Worm (Caenorhabditis elegans) whole organism, midembryonic: ENCODE measurements around the gene Y46G5A.14.

ENCODE experiments used
- T22C8.4 ChIP-seq: fragments of 200-800 bp; sonication (Bioruptor generic); IDR thresholded peaks from 2 replicates; pipeline ENCODE4 v1.3.6; 2022; ENCODE audit warnings: missing genetic modification characterization, missing compliant biosample characterization
- cog-1 ChIP-seq: sonication (generic microtip); optimal IDR thresholded peaks from 2 replicates; lab custom pipeline; 2016; ENCODE audit warnings: missing genetic modification characterization, missing compliant biosample characterization
- flt-1 ChIP-seq: fragments of 200-800 bp; sonication (Bioruptor generic); IDR thresholded peaks from 2 replicates; pipeline ENCODE4 v1.3.6; 2022; ENCODE audit warnings: missing genetic modification characterization, missing compliant biosample characterization
- klf-2 ChIP-seq: fragments of 200-800 bp; sonication (Bioruptor generic); conservative IDR thresholded peaks from 2 replicates; pipeline ENCODE4 v1.3.6; 2022; ENCODE audit warnings: missing genetic modification reagents, missing genetic modification characterization, missing compliant biosample characterization
- med-1 ChIP-seq: sonication (generic microtip); optimal IDR thresholded peaks from 2 replicates; lab custom pipeline; 2017; ENCODE audit warnings: missing genetic modification characterization, mild to moderate bottlenecking, missing compliant biosample characterization, antibody characterized with exemption, missing genetic modification reagents; ENCODE audit not compliant: insufficient read depth
- ref-1 ChIP-seq: fragments of 200-800 bp; sonication (Bioruptor generic); conservative IDR thresholded peaks from 2 replicates; pipeline ENCODE4 v1.3.6; 2022; ENCODE audit warnings: missing genetic modification reagents, missing genetic modification characterization, missing compliant biosample characterization
- tab-1 ChIP-seq: fragments of 200-800 bp; sonication (Bioruptor generic); IDR thresholded peaks from 2 replicates; pipeline ENCODE4 v1.3.6; 2022; ENCODE audit warnings: missing genetic modification characterization, missing compliant biosample characterization
- ztf-23 ChIP-seq: fragments of 200-800 bp; sonication (Bioruptor generic); IDR thresholded peaks from 2 replicates; pipeline ENCODE4 v1.3.6; 2022; ENCODE audit warnings: missing genetic modification reagents, missing genetic modification characterization, missing compliant biosample characterization
- ztf-29 ChIP-seq: fragments of 200-800 bp; sonication (Bioruptor generic); IDR thresholded peaks from 2 replicates; pipeline ENCODE4 v1.3.6; 2022; ENCODE audit warnings: missing genetic modification reagents, missing genetic modification characterization, missing compliant biosample characterization

Gene Y46G5A.14

DNA sequence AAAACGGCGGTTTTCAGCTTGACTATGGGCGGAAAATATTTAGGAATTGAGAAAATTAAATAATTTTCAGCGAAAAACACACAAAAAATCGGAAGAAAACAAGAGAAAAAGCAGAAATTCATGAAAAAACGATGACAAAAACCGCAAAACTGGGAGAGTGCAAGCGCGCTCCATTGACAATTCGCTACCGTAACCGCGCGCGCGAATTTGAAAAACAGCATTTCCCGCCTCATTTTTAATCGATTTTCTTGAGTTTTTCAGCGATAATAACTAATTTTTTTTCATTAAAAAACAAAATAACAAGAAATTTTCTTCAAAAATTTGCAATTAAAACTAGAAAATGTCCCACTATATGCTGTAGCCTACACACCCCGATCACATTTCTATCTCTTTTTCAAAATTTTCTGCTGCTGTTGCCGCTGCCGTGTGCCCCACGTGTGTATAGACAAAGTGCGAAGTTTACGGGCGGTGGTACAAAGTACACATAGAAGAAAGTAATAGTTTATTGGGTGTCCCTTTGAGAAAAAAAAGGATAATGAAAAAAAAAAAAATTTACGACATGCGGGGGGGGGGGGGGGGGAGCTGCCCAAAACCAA lies 25.5 kb downstream of the Y46G5A.14 start:
- TF ChIP-seq ref-1 (GFP tag; lab: Robert Waterston, UW) (no peak), ztf-29 (no peak)

DNA sequence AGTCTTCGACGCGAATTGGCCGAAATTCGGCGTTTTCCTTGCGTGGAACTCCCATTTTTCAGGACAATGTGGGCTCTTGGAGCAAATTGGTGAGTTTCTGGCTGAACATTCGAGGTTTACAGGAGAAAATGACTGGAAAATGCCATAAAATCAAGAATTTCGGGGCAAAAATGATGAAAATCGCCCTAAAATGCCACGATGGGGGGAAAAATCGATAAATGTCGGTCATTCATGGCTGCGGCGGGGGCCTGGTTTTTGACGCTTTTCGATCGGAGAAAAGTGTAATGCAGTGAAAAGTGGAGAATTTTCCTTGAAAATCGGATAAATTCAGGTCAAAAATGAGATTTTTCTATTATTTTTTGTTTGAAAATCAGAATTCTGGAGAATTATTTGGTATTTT lies 30.7 kb downstream of the Y46G5A.14 start, which contains the start of the genes Y46G5A.18 and Y46G5A.47:
Gene Y46G5A.18 (minus strand): TSS at position 101 of the 400 bp plus-strand sequence.
Gene Y46G5A.47 (minus strand): TSS at position 146 of the 400 bp plus-strand sequence.
- peak; percentile 47; the same call in 1 of the 2 replicates for TF ChIP-seq T22C8.4 (GFP tag; lab: Robert Waterston, UW)
- no peak for TF ChIP-seq tab-1 (GFP tag; lab: Robert Waterston, UW)
- TF ChIP-seq ref-1 (GFP tag; lab: Robert Waterston, UW): no peak
- TF ChIP-seq ztf-29: no peak
- no peak for TF ChIP-seq med-1 (GFP tag; lab: Kevin White, UChicago)
- no peak for TF ChIP-seq ztf-23 (GFP tag; lab: Robert Waterston, UW)

DNA sequence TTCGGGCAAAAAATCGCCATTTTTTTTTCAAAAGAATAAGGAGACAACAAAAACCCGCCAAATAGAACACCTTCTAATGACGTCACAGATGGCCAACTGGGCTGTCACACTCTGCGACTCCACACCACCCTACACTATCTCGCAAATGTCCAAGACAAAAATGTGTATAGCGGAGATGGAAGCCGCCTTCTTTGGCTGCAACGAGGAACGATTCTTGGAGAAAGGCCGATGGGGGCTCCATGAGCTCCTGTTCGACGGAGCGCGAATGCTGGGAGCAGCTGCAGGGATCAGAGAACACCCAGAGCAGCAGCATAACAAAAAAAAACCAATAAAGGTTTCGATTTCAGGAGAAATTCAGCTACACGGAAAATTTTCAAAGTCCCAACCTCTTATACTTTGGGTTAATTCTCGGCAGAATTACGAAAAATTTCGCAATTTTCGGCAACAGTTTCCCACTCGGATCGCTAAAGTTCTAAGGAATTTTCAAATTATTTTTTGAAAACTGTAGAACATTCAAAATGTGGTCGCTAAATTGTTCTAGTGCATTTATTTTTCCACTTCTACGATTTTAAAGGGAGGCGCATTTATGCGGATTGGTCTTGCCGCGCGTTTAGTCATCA lies 31.4 kb downstream of the Y46G5A.14 start:
- no peak for TF ChIP-seq med-1 (GFP tag; lab: Kevin White, UChicago)
- no peak for TF ChIP-seq ztf-29
- no peak for TF ChIP-seq tab-1 (GFP tag; lab: Robert Waterston, UW)
- no peak for TF ChIP-seq T22C8.4 (GFP tag; lab: Robert Waterston, UW)
- no peak for TF ChIP-seq cog-1 (tag; lab: Kevin White, UChicago)
- TF ChIP-seq klf-2: no peak
- TF ChIP-seq flt-1: no peak
- no peak for TF ChIP-seq ztf-23 (GFP tag; lab: Robert Waterston, UW)
- TF ChIP-seq ref-1 (GFP tag; lab: Robert Waterston, UW): no peak

DNA sequence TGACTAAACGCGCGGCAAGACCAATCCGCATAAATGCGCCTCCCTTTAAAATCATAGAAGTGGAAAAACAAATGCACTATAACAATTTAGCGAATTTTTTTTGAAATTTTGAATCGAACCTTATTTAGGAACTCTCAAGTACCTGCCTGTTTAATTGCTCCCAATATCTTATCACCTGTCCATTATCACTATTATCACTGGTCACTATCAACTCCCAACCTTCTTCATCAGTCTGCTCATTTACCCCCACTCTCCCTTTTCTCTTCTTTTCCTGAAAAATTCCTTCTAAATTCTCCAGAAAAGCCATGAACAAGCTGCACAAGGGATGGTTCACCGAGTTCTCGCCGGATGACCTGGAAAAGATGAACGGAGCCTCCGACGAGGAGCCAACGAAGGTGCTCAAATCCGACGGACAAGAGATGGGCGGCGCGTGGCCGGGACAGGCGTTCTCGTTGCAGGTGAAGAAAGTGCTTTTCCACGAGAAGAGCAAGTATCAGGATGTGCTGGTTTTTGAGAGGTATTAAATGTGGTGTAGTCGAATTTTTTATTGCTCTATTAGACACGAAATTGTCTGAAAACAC lies 32.2 kb downstream of the Y46G5A.14 start, which contains the start of gene spds-1:
Gene spds-1 (plus strand): TSS at position 298 of the 581 bp plus-strand sequence.
- TF ChIP-seq ref-1 (GFP tag; lab: Robert Waterston, UW): no peak
- no peak for TF ChIP-seq med-1 (GFP tag; lab: Kevin White, UChicago)
- TF ChIP-seq ztf-29: no peak
- no peak for TF ChIP-seq tab-1 (GFP tag; lab: Robert Waterston, UW)
- no peak for TF ChIP-seq flt-1
- no peak for TF ChIP-seq ztf-23 (GFP tag; lab: Robert Waterston, UW)
- TF ChIP-seq cog-1 (tag; lab: Kevin White, UChicago): no peak
- no peak for TF ChIP-seq klf-2
- TF ChIP-seq T22C8.4 (GFP tag; lab: Robert Waterston, UW): no peak

DNA sequence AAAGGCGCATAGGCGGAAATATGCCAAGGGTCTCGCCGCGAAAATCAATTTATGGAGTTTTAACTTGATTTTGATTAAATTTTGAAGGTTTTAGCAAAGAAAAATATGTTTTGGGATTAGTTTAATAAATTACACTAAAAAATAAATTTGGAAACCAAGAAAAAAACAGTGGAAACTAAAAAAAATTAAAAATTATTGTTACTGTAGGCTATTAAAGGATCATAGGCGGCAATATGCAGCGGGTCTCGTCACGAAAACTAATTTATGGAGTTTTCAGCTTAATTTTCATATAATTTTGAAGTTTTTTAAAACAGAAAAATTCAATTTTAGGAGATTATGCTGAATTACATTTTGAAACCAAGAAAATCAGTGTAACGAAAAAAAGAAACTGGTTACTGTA lies 34.2 kb downstream of the Y46G5A.14 start:
- TF ChIP-seq tab-1 (GFP tag; lab: Robert Waterston, UW) (no peak), ref-1 (GFP tag; lab: Robert Waterston, UW) (no peak), ztf-29 (no peak), T22C8.4 (GFP tag; lab: Robert Waterston, UW) (no peak), flt-1 (no peak), med-1 (GFP tag; lab: Kevin White, UChicago) (no peak), ztf-23 (GFP tag; lab: Robert Waterston, UW) (no peak), klf-2 (no peak), cog-1 (tag; lab: Kevin White, UChicago) (no peak)

DNA sequence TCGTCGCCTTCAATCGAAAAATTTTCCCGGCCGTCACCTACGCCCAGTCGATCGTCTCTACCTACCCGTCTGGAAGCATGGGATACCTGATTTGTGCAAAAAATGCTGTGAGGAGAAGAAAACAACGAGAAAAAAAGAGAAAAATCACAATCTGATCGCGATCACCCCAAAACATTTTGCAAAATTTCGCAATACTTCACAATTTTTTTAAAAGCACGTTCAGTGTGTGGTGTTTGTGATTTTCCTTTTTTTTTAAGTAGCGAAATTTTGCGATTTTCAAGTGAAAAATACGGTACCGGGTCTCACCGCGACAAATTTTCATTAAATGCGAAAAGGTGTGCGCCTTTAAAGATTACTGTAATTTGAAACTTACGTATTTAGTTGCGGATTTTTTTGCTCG lies 35.2 kb downstream of the Y46G5A.14 start:
- no peak for TF ChIP-seq T22C8.4 (GFP tag; lab: Robert Waterston, UW)
- TF ChIP-seq ztf-29: no peak
- TF ChIP-seq tab-1 (GFP tag; lab: Robert Waterston, UW): no peak
- TF ChIP-seq cog-1 (tag; lab: Kevin White, UChicago): no peak
- TF ChIP-seq klf-2: no peak
- no peak for TF ChIP-seq ref-1 (GFP tag; lab: Robert Waterston, UW)
- no peak for TF ChIP-seq ztf-23 (GFP tag; lab: Robert Waterston, UW)
- no peak for TF ChIP-seq med-1 (GFP tag; lab: Kevin White, UChicago)
- TF ChIP-seq flt-1: no peak

DNA sequence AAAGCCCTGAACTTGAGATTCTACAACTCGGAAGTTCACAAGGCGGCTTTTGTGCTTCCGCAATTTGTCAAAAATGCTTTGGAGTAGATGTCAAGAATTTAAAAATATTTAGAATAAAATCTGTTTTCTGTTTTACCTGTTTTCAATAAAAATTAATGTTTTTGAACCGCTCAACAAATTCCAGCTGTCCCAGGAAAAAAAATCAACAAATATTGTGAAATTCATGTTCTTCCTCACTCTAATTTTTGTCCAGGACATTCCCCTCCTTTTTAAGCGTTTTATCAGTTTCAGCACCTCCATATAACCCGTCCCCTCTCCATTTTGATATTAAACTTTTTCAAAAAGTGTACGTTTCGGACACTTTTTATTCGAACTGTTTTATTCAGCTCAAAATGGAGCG lies 36.2 kb downstream of the Y46G5A.14 start, which contains the start of gene Y46G5A.20:
Gene Y46G5A.20 (plus strand): TSS at position 301 of the 400 bp plus-strand sequence.
- TF ChIP-seq ztf-23 (GFP tag; lab: Robert Waterston, UW) (no peak), flt-1 (no peak), klf-2 (no peak), tab-1 (GFP tag; lab: Robert Waterston, UW) (no peak), T22C8.4 (GFP tag; lab: Robert Waterston, UW) (no peak), med-1 (GFP tag; lab: Kevin White, UChicago) (no peak), ztf-29 (no peak)

DNA sequence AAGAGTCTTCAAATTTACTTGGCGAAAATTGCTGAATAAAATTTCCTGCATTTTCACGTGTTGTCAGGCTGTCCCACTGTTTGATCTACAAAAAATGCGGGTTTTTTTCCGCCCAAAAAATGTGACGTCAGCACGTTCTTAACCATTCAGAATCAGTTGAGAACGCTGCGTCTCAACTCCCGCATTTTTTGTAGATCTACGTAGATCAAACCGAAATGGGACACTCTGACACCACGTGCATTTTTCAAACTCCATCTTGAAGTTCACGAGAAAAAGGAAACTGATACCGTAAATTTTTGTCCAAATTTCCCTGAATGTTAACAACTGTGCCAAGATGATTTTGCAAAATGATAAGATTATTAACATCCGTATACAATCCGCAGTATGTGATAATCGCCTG lies 38.8 kb downstream of the Y46G5A.14 start:
- no peak for TF ChIP-seq T22C8.4 (GFP tag; lab: Robert Waterston, UW)
- TF ChIP-seq ztf-29: no peak
- no peak for TF ChIP-seq med-1 (GFP tag; lab: Kevin White, UChicago)
- no peak for TF ChIP-seq tab-1 (GFP tag; lab: Robert Waterston, UW)
- TF ChIP-seq klf-2: no peak
- TF ChIP-seq ztf-23 (GFP tag; lab: Robert Waterston, UW): no peak
- TF ChIP-seq ref-1 (GFP tag; lab: Robert Waterston, UW): no peak
- no peak for TF ChIP-seq flt-1

DNA sequence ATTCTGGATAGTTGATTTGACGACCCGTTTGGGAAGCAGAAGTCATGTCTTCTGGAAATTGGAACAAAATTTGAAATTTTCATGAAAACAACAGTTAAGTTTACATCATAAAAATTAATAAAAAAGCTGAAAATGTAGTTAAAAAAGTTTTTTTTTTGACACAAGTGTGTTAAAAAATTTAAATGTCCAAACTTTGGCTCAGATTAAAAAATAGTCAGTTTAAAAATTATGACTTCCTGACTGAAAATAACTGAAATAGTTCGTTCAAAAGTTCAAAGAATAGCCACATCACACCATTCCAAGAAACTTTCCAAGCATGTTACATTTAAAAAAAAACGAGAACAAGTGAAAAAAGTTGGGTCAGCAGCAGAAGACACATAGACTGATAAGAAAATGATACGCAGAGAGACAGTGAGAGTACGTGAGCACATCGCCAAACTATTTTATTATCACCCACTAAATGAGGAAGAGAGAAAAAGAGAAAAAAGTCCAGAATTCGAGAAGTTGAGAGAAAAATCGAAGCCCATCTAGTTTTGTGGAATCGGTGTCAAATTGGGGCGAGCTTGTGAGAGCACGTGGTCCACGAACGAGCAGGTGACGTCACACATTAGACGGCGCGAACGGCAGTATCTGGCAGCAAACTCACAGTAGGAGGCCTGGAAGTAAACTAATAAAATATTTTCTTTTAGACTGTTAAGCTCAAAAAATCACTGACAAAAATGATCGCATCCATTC lies 42.1 kb downstream of the Y46G5A.14 start, which contains the start of gene acl-7:
Gene acl-7 (minus strand): TSS at position 51 of the 735 bp plus-strand sequence.
- TF ChIP-seq tab-1 (GFP tag; lab: Robert Waterston, UW) (no peak), T22C8.4 (GFP tag; lab: Robert Waterston, UW) (no peak), med-1 (GFP tag; lab: Kevin White, UChicago) (no peak), klf-2 (no peak), ztf-29 (no peak), ztf-23 (GFP tag; lab: Robert Waterston, UW) (no peak)
